Worm (Caenorhabditis elegans): Measurements from ENCODE around the gene E02H1.1.

DNA sequence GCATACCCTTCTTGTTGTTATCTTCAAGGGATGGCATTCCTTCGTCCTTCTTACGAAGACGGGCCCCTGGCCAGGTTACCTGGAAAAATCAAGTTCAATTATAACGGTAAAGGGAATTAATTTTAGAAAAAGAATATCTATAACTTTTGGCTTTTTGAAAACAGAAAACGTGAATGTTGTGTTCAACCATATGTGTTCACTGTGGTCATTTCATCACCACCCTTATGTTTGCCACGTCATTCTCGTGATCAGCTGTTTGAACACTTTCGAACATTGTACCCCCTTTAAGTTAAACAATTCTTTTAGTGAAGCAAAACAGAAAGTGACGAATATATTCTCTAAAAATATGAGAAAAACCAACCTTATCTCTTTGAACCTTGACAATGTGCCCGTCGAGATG lies 27.8 kb upstream of the E02H1.1 start:
- TF ChIP-seq mab-5 (tag; optimal IDR thresholded peaks at IDR 0.05) (no peak), mep-1 (tag; optimal IDR thresholded peaks at IDR 0.05) (no peak), ceh-43 (GFP tag; optimal IDR thresholded peaks at IDR 0.05) (no peak), snpc-4 (tag; optimal IDR thresholded peaks at IDR 0.05) (no peak), M03D4.4 (tag; optimal IDR thresholded peaks at IDR 0.05) (no peak), nhr-12 (tag; optimal IDR thresholded peaks at IDR 0.05) (no peak), bed-3 (GFP tag; optimal IDR thresholded peaks at IDR 0.05) (no peak), nhr-76 (tag; optimal IDR thresholded peaks at IDR 0.05) (no peak), unc-62 (GFP tag; optimal IDR thresholded peaks at IDR 0.05) (no peak), lsy-2 (tag; optimal IDR thresholded peaks at IDR 0.05) (no peak), nhr-28 (tag; optimal IDR thresholded peaks at IDR 0.05) (no peak)

Data from whole organism, mixed stage, embryonic.